Worm (Caenorhabditis elegans): ENCODE data around the gene str-264.

- TF ChIP-seq nhr-11 (tag; optimal IDR thresholded peaks at IDR 0.05) = no peak
- TF ChIP-seq ceh-9 (tag; optimal IDR thresholded peaks at IDR 0.05) = no peak
- TF ChIP-seq nhr-237 (tag; optimal IDR thresholded peaks at IDR 0.05) = no peak
- TF ChIP-seq eor-1 (tag; optimal IDR thresholded peaks at IDR 0.05) = no peak
- no peak for TF ChIP-seq ztf-4 (tag; optimal IDR thresholded peaks at IDR 0.05)
These were observed 43.9 kb upstream of the str-264 start, which contains the start of gene F21A3.4 for ce11 chrV:15536320-15536719.

Measured in whole organism, L3 larva.